Fruit fly (Drosophila melanogaster): ENCODE measurements around the gene CG10877.

- peak; percentile 98 for TF ChIP-seq CG8159 (tag; optimal IDR thresholded peaks at IDR 0.05)
- peak; percentile 76 for TF ChIP-seq Pif1B (GFP tag; optimal IDR thresholded peaks at IDR 0.05)
- TF ChIP-seq CG13204 (GFP tag; optimal IDR thresholded peaks at IDR 0.05), result peak; percentile 83
- TF ChIP-seq fd96Ca (GFP tag; IDR thresholded peaks at IDR 0.05), result peak; percentile 35; the same call in 1 of the 3 replicates
- TF ChIP-seq CG9948 (tag; optimal IDR thresholded peaks at IDR 0.05), result peak; percentile 98
- peak; percentile 60 for TF ChIP-seq gl (tag; optimal IDR thresholded peaks at IDR 0.05)
- peak; percentile 54 for TF ChIP-seq EcR (GFP tag; optimal IDR thresholded peaks at IDR 0.05)
- peak; percentile 89 for TF ChIP-seq CG8301 (tag; optimal IDR thresholded peaks at IDR 0.05)
- peak; percentile 74 for TF ChIP-seq Ets98B (GFP tag; IDR thresholded peaks at IDR 0.05)
- peak; percentile 95 for TF ChIP-seq CG17806 (tag; optimal IDR thresholded peaks at IDR 0.05)
- peak; percentile 8; the same call in 1 of the 2 replicates for TF ChIP-seq CG10348 (GFP tag; IDR thresholded peaks at IDR 0.05)
- peak; percentile 70 for TF ChIP-seq CG32121 (GFP tag; IDR thresholded peaks at IDR 0.05)
- TF ChIP-seq CG15710 (tag; optimal IDR thresholded peaks at IDR 0.05), result peak; percentile 96
- peak; percentile 74 for TF ChIP-seq Snoo (tag; optimal IDR thresholded peaks at IDR 0.05)
Observed at dm6 chr3R:20594194-20595144, 30.6 kb upstream of the CG10877 start.
